Fruit fly (Drosophila melanogaster) whole organism, wandering third instar larva: ENCODE results near the gene Elal.
A peak's percentile ranks its signal among the peaks of the same experiment; 100 is the strongest.

Experiments used
- CrebA ChIP-seq: fragments of 200-800 bp; sonication (Bioruptor generic); optimal IDR thresholded peaks from 2 replicates; lab custom pipeline; 2016; ENCODE audit warnings: missing biosample characterization, mild to moderate bottlenecking, missing genetic modification characterization, borderline replicate concordance
- Dfd ChIP-seq: fragments of >200 bp; optimal IDR thresholded peaks from 2 replicates; lab custom pipeline; 2017; ENCODE audit warnings: missing biosample characterization, missing genetic modification characterization
- Hr78 ChIP-seq: fragments of >200 bp; optimal IDR thresholded peaks from 2 replicates; lab custom pipeline; 2017; ENCODE audit warnings: missing biosample characterization, missing genetic modification characterization
- Myc ChIP-seq: fragments of >200 bp; optimal IDR thresholded peaks from 2 replicates; lab custom pipeline; 2017
- OdsH ChIP-seq: fragments of 200-800 bp; sonication (Bioruptor generic); optimal IDR thresholded peaks from 2 replicates; lab custom pipeline; 2016; ENCODE audit warnings: missing biosample characterization, mild to moderate bottlenecking, missing genetic modification characterization
- Rel ChIP-seq, 2 experiments: fragments of 200-800 bp; sonication (Bioruptor generic) in 1 of 2; optimal IDR thresholded peaks; 2 replicates in 1 of 2; 3 replicates in 1 of 2; lab custom pipeline; 2016 to 2019; ENCODE audit warnings: mild to moderate bottlenecking in 2 of 2, missing biosample characterization in 2 of 2, missing genetic modification characterization in 2 of 2, moderate library complexity in 1 of 2
- brk ChIP-seq: fragments of 200-800 bp; sonication (Bioruptor generic); optimal IDR thresholded peaks from 2 replicates; lab custom pipeline; 2016; ENCODE audit warnings: missing biosample characterization, mild to moderate bottlenecking, missing genetic modification characterization
- ey ChIP-seq: fragments of 200-800 bp; sonication (Bioruptor generic); optimal IDR thresholded peaks from 2 replicates; lab custom pipeline; 2016; ENCODE audit warnings: missing biosample characterization, missing genetic modification characterization
- h ChIP-seq: fragments of 200-800 bp; sonication (Bioruptor generic); optimal IDR thresholded peaks from 3 replicates; lab custom pipeline; 2016; ENCODE audit warnings: missing biosample characterization, mild to moderate bottlenecking, missing genetic modification characterization
- lola ChIP-seq: fragments of >200 bp; optimal IDR thresholded peaks from 2 replicates; lab custom pipeline; 2017; ENCODE audit warnings: missing biosample characterization, missing genetic modification characterization
- psq ChIP-seq: fragments of 200-800 bp; sonication (Bioruptor generic); optimal IDR thresholded peaks from 3 replicates; lab custom pipeline; 2017; ENCODE audit warnings: missing biosample characterization, mild to moderate bottlenecking, missing genetic modification characterization, moderate library complexity
- usp ChIP-seq: fragments of >200 bp; optimal IDR thresholded peaks from 2 replicates; lab custom pipeline; 2017; ENCODE audit warnings: missing biosample characterization, missing genetic modification characterization

DNA sequence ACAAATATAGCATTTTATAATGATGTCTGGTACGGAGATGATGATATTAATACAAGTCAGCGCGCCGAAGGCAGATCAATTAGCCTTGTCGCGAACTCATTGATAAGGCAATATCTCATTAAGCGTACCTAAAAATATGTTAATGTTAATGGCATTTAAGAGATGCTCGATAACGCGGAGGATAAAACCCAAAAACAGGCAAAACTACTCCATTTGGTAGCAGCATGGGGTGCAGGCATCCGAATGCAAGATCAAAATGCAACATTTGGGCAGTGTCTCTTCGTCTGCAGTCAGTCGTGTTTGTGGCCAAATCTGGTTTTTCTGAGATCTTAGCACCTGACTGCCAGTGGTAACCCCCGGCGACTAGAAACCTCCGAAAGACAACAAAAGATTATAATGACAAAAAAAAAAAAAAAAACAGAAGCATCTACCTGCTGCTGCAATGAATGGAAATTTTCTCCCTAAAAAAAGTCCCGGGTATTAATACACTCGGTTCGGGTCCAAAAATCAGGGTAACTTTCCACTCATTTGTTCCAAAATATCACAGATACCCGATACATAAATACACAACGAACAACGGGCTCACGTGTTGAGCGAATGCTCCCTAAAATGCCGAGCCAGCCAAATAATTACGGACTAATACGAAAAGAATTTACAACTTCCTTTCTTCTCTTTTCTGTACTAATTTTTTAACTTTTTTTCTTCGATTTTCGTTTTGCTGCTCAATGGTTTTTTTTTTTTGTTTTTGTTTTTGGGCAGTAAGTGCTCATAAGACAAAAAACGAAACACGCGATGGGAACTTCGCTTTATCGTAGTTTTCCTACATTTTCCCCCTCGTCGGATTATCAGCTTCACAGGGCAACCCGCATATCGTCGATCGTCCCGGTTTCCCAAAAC, 18.9 kb upstream of the Elal start:
- TF ChIP-seq OdsH (GFP tag; lab: Kevin White, UChicago) (no peak), Myc (lab: Kevin White, UChicago) (no peak), brk (GFP tag; lab: Kevin White, UChicago) (no peak), ey (GFP tag; lab: Kevin White, UChicago) (no peak), Hr78 (GFP tag; lab: Kevin White, UChicago) (no peak), Rel (GFP tag; optimal IDR thresholded peaks at IDR 0.05; lab: Kevin White, UChicago) (no peak), Rel (tag; optimal IDR thresholded peaks at IDR 0.05; lab: Kevin White, UChicago) (peak; percentile 52), CrebA (GFP tag; lab: Kevin White, UChicago) (no peak), lola (no peak), usp (GFP tag; lab: Kevin White, UChicago) (no peak), h (GFP tag; lab: Kevin White, UChicago) (no peak), Dfd (GFP tag; lab: Kevin White, UChicago) (no peak), psq (GFP tag; lab: Kevin White, UChicago) (no peak)
